Fruit fly (Drosophila melanogaster): ENCODE data around the gene CG15545.

dm6 chr3R:30856596-30856995, 15.6 kb downstream of the CG15545 start:
- TF ChIP-seq CG8478 (optimal IDR thresholded peaks at IDR 0.05) (no peak), CTCF (optimal IDR thresholded peaks at IDR 0.05) (no peak)
